Fruit fly (Drosophila melanogaster): Measurements from ENCODE around the gene ogre.

- TF ChIP-seq insv (optimal IDR thresholded peaks at IDR 0.05): no peak
- TF ChIP-seq h (optimal IDR thresholded peaks at IDR 0.05): no peak
- TF ChIP-seq Sin3A (optimal IDR thresholded peaks at IDR 0.05): no peak
- TF ChIP-seq psq (optimal IDR thresholded peaks at IDR 0.05): no peak
- TF ChIP-seq ttk (optimal IDR thresholded peaks at IDR 0.05): no peak
Measured at dm6 chrX:6969364-6970137, 21.6 kb downstream of the ogre start, which contains the start of gene CG4586.

Measured in Kc167 (cell line).